Worm (Caenorhabditis elegans) whole organism, early embryonic: ENCODE results near the gene AH9.3.

Experiments
- B0310.2 ChIP-seq: sonication (generic microtip); optimal IDR thresholded peaks from 2 replicates; lab custom pipeline; 2016; ENCODE audit warnings: mild to moderate bottlenecking, missing genetic modification characterization, missing compliant biosample characterization
- F13C5.2 ChIP-seq: sonication (generic microtip); optimal IDR thresholded peaks from 2 replicates; lab custom pipeline; 2017; ENCODE audit warnings: mild to moderate bottlenecking, missing genetic modification characterization, inconsistent platforms, missing compliant biosample characterization
- aly-1 ChIP-seq: sonication (generic microtip); optimal IDR thresholded peaks from 2 replicates; lab custom pipeline; 2016; ENCODE audit warnings: missing genetic modification characterization, missing compliant biosample characterization
- ama-1 ChIP-seq: fragments of 150-350 bp; optimal IDR thresholded peaks from 2 replicates; lab custom pipeline; 2014
- ceh-13 ChIP-seq: fragments of 200-800 bp; sonication (Bioruptor generic); optimal IDR thresholded peaks from 2 replicates; lab custom pipeline; 2018; ENCODE audit warnings: mild to moderate bottlenecking, missing genetic modification characterization, missing compliant biosample characterization
- ceh-36 ChIP-seq: sonication (generic microtip); optimal IDR thresholded peaks from 2 replicates; lab custom pipeline; 2016; ENCODE audit warnings: missing genetic modification characterization, inconsistent platforms, missing compliant biosample characterization
- ets-7 ChIP-seq: sonication (generic microtip); optimal IDR thresholded peaks from 2 replicates; lab custom pipeline; 2016; ENCODE audit warnings: missing genotype, missing genetic modification characterization, missing compliant biosample characterization
- flt-1 ChIP-seq: fragments of 200-800 bp; sonication (Bioruptor generic); IDR thresholded peaks from 2 replicates; pipeline ENCODE4 v1.3.6; 2022; ENCODE audit warnings: missing genetic modification characterization, missing compliant biosample characterization
- hmbx-1 ChIP-seq: sonication (generic microtip); optimal IDR thresholded peaks from 2 replicates; lab custom pipeline; 2016; ENCODE audit warnings: mild to moderate bottlenecking, missing genetic modification characterization, missing compliant biosample characterization
- hmg-4 ChIP-seq: fragments of 200-800 bp; sonication (Bioruptor generic); optimal IDR thresholded peaks from 2 replicates; lab custom pipeline; 2018; ENCODE audit warnings: mild to moderate bottlenecking, missing genetic modification characterization, missing compliant biosample characterization
- hnd-1 ChIP-seq: sonication (generic microtip); optimal IDR thresholded peaks from 2 replicates; lab custom pipeline; 2016; ENCODE audit warnings: missing genetic modification characterization, missing compliant biosample characterization
- pes-1 ChIP-seq: fragments of 200-800 bp; sonication (Bioruptor generic); IDR thresholded peaks from 2 replicates; pipeline ENCODE4 v1.3.6; 2022; ENCODE audit warnings: missing genetic modification reagents, missing genetic modification characterization, missing compliant biosample characterization
- scrt-1 ChIP-seq: fragments of 200-800 bp; sonication (Bioruptor generic); IDR thresholded peaks from 2 replicates; pipeline ENCODE4 v1.3.6; 2022; ENCODE audit warnings: missing genetic modification characterization, missing compliant biosample characterization
- sea-1 ChIP-seq: fragments of 200-800 bp; sonication (Bioruptor generic); conservative IDR thresholded peaks from 2 replicates; pipeline ENCODE4 v1.3.6; 2022; ENCODE audit warnings: missing genetic modification characterization, missing compliant biosample characterization
- tbx-11 ChIP-seq: fragments of 200-800 bp; sonication (Bioruptor generic); IDR thresholded peaks from 2 replicates; pipeline ENCODE4 v1.3.6; 2022; ENCODE audit warnings: missing genetic modification characterization, missing compliant biosample characterization
- tbx-37 ChIP-seq: fragments of 200-800 bp; sonication (Bioruptor generic); conservative IDR thresholded peaks from 2 replicates; pipeline ENCODE4 v1.3.6; 2022; ENCODE audit warnings: missing genetic modification reagents, missing genetic modification characterization, missing compliant biosample characterization
- tra-4 ChIP-seq: sonication (generic microtip); optimal IDR thresholded peaks from 2 replicates; lab custom pipeline; 2017; ENCODE audit warnings: missing genetic modification characterization, missing compliant biosample characterization

Gene AH9.3

ce11 chrX:2231346-2231745 lies 29.6 kb downstream of the AH9.3 start:
- TF ChIP-seq scrt-1 (no peak), aly-1 (no peak), tbx-37 (no peak), hnd-1 (tag; lab: Kevin White, UChicago) (no peak), B0310.2 (no peak), flt-1 (GFP tag; lab: Robert Waterston, UW) (no peak), ceh-13 (GFP tag; lab: Kevin White, UChicago) (no peak), ceh-36 (tag; lab: Kevin White, UChicago) (no peak), hmbx-1 (tag; lab: Kevin White, UChicago) (no peak), ets-7 (tag; lab: Kevin White, UChicago) (no peak), sea-1 (no peak), tbx-11 (GFP tag; lab: Robert Waterston, UW) (no peak), hmg-4 (GFP tag; lab: Kevin White, UChicago) (no peak), tra-4 (no peak), pes-1 (GFP tag; lab: Robert Waterston, UW) (no peak), F13C5.2 (tag; lab: Kevin White, UChicago) (no peak), ama-1 (lab: Kevin White, UChicago) (no peak)

DNA sequence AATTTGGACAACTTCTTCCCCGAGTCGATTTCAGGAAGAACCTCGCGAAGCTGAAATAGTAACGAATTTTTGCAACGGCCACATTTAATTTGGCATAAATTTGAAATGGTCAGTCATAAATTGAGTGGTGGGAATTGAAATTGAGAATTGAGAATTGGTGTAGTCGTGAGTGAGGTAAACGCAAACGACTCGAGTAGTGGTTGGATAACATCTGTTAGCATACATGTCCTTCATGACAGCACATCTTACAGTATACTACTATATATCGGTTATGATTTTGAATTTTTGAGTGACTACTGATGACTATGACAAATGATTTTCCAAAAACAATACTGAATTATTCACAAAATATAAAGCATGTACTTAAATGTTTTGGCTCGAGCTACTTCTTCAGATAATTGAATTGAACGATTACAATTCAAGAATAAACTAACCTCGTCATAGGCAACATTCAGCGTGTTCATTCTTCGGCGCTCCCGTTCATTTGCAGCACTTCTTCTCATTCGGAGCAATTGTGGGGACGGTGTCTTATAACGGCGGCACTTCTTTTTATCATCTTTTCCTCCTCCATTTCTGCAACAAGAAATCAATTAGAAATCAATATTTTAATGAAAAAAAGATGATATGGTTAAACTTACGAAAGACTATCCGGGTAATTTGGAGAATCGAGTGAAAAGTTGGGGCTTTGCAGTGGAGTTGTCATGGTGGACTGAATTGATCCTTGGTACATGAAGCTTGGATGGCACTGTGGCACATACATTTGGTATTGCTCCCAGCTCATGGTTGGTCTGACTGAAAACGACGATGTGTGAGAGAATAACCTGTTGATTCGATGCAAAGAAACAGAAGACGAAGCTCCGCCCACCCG lies 31.4 kb downstream of the AH9.3 start, which contains the start of gene lin-32:
TSS of gene lin-32 (minus strand) at position 818 of the 868 bp plus-strand sequence.
- TF ChIP-seq tbx-37 (no peak), hmg-4 (GFP tag; lab: Kevin White, UChicago) (no peak), ets-7 (tag; lab: Kevin White, UChicago) (no peak), ama-1 (lab: Kevin White, UChicago) (no peak), aly-1 (no peak), tbx-11 (GFP tag; lab: Robert Waterston, UW) (no peak), flt-1 (GFP tag; lab: Robert Waterston, UW) (no peak), sea-1 (no peak), ceh-36 (tag; lab: Kevin White, UChicago) (no peak), scrt-1 (no peak), hnd-1 (tag; lab: Kevin White, UChicago) (no peak), hmbx-1 (tag; lab: Kevin White, UChicago) (no peak), tra-4 (no peak), F13C5.2 (tag; lab: Kevin White, UChicago) (no peak), ceh-13 (GFP tag; lab: Kevin White, UChicago) (no peak), B0310.2 (no peak), pes-1 (GFP tag; lab: Robert Waterston, UW) (no peak)

ce11 chrX:2226875-2227355 lies 34.0 kb downstream of the AH9.3 start:
- TF ChIP-seq flt-1 (GFP tag; lab: Robert Waterston, UW) (peak; percentile 78), ceh-13 (GFP tag; lab: Kevin White, UChicago) (peak; percentile 61), sea-1 (peak; percentile 87), B0310.2 (peak; percentile 40), scrt-1 (peak; percentile 85), pes-1 (GFP tag; lab: Robert Waterston, UW) (peak; percentile 89), hnd-1 (tag; lab: Kevin White, UChicago) (peak; percentile 70), tbx-37 (peak; percentile 77), ama-1 (lab: Kevin White, UChicago) (no peak), hmg-4 (GFP tag; lab: Kevin White, UChicago) (peak; percentile 90), ceh-36 (tag; lab: Kevin White, UChicago) (peak; percentile 74), ets-7 (tag; lab: Kevin White, UChicago) (peak; percentile 12), aly-1 (peak; percentile 58), tbx-11 (GFP tag; lab: Robert Waterston, UW) (peak; percentile 82), F13C5.2 (tag; lab: Kevin White, UChicago) (peak; percentile 88), tra-4 (peak; percentile 66), hmbx-1 (tag; lab: Kevin White, UChicago) (peak; percentile 66)

- no peak for TF ChIP-seq scrt-1
- no peak for TF ChIP-seq tra-4
- no peak for TF ChIP-seq ceh-13 (GFP tag; lab: Kevin White, UChicago)
- no peak for TF ChIP-seq hmbx-1 (tag; lab: Kevin White, UChicago)
- TF ChIP-seq aly-1 = no peak
- TF ChIP-seq sea-1 = no peak
- no peak for TF ChIP-seq ama-1 (lab: Kevin White, UChicago)
- TF ChIP-seq tbx-11 (GFP tag; lab: Robert Waterston, UW) = no peak
- TF ChIP-seq hnd-1 (tag; lab: Kevin White, UChicago) = no peak
- no peak for TF ChIP-seq pes-1 (GFP tag; lab: Robert Waterston, UW)
- TF ChIP-seq ets-7 (tag; lab: Kevin White, UChicago) = no peak
- no peak for TF ChIP-seq ceh-36 (tag; lab: Kevin White, UChicago)
- TF ChIP-seq hmg-4 (GFP tag; lab: Kevin White, UChicago) = no peak
- no peak for TF ChIP-seq F13C5.2 (tag; lab: Kevin White, UChicago)
Measured at ce11 chrX:2220850-2221249, 40.1 kb downstream of the AH9.3 start, which contains the start of gene hex-1. hex-1 (plus strand) TSS chrX:2221150.

DNA sequence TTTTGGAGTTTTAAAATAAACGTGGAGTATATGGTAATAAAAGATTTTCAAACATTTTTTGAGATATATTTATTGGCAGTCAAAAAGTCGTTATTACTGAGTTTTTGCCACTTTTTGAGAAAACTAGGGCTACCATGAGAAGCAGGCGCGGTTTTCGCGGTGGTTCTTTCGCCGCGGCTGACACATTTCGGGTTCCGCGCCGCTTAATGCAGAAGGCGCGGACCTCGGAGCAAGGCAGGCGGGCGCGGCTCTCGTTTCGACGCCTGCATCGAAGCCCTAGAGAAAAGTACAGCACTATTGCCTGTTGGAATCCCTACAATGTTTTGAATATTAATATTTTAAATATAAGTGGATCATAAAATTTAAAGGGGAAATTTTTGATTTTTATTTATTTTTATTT lies 41.5 kb downstream of the AH9.3 start:
- TF ChIP-seq ceh-36 (tag; lab: Kevin White, UChicago) (no peak), flt-1 (GFP tag; lab: Robert Waterston, UW) (no peak), sea-1 (no peak), ceh-13 (GFP tag; lab: Kevin White, UChicago) (no peak), tbx-11 (GFP tag; lab: Robert Waterston, UW) (no peak), pes-1 (GFP tag; lab: Robert Waterston, UW) (no peak), aly-1 (no peak), ama-1 (lab: Kevin White, UChicago) (no peak), hmg-4 (GFP tag; lab: Kevin White, UChicago) (no peak), ets-7 (tag; lab: Kevin White, UChicago) (no peak), hmbx-1 (tag; lab: Kevin White, UChicago) (no peak), tra-4 (no peak), F13C5.2 (tag; lab: Kevin White, UChicago) (no peak), scrt-1 (no peak), tbx-37 (no peak), hnd-1 (tag; lab: Kevin White, UChicago) (no peak), B0310.2 (no peak)

DNA sequence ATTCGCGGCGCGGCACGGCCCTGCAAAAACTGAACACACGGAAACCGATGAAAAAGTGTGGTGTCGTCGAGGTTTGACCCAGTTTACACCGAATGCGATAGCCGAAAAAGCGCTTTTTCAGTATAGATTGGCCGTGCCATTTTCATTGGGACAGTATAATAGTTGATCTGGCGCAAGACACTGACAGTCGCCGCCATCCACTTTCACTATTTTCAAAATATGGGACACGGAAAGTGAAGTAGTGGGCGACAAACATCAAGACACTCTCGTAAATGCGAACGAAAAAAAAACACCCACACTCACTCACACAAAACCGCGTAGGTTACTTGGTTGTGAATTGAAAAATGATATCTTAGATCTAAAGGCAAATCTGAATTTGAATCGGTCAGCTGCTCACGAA lies 41.9 kb downstream of the AH9.3 start:
- TF ChIP-seq pes-1 (GFP tag; lab: Robert Waterston, UW) = no peak
- TF ChIP-seq F13C5.2 (tag; lab: Kevin White, UChicago) = no peak
- TF ChIP-seq ets-7 (tag; lab: Kevin White, UChicago) = no peak
- TF ChIP-seq hnd-1 (tag; lab: Kevin White, UChicago) = no peak
- TF ChIP-seq tra-4 = no peak
- TF ChIP-seq hmbx-1 (tag; lab: Kevin White, UChicago) = no peak
- TF ChIP-seq ceh-36 (tag; lab: Kevin White, UChicago) = no peak
- no peak for TF ChIP-seq tbx-37
